Fruit fly (Drosophila melanogaster): Measurements from ENCODE around the gene Saysd1.

DNA sequence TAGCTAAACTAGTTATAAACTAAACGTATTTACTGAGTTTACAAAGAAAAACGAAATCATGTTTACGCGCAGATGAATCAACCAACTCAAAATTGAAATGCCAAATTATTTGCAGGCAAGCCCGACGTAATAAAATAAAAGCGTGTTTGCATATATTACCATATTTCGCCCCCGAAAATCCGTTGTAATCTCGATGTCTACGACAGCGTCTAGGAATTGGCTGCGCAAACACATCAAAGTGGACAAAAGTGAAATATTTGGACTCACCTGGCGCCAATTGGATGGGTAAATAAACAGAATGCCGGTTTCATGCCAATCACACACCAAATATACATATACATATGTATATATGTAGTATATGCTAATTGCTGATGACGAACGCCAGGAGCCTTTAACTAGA lies 21.1 kb upstream of the Saysd1 start:
- TF ChIP-seq EcR (GFP tag; optimal IDR thresholded peaks at IDR 0.05), result no peak
- no peak for TF ChIP-seq CG4496 (GFP tag; IDR thresholded peaks at IDR 0.05)
- no peak for TF ChIP-seq Pif1B (GFP tag; optimal IDR thresholded peaks at IDR 0.05)
- no peak for TF ChIP-seq CG8301 (tag; optimal IDR thresholded peaks at IDR 0.05)
- no peak for TF ChIP-seq CG13204 (GFP tag; optimal IDR thresholded peaks at IDR 0.05)
- no peak for TF ChIP-seq CG12605 (GFP tag; IDR thresholded peaks at IDR 0.05)
- TF ChIP-seq Snoo (tag; optimal IDR thresholded peaks at IDR 0.05), result no peak
- TF ChIP-seq D1 (tag; optimal IDR thresholded peaks at IDR 0.05), result no peak
